Fruit fly (Drosophila melanogaster) whole organism: ENCODE data around the gene Muc4B.

ENCODE experiments used
- CG8478 ChIP-seq: fragments of >200 bp; optimal IDR thresholded peaks from 2 replicates; lab custom pipeline; 2018; ENCODE audit warnings: inconsistent platforms
- Dll ChIP-seq: fragments of >200 bp; optimal IDR thresholded peaks from 2 replicates; lab custom pipeline; 2017
- EcR ChIP-seq, 2 experiments: fragments of >200 bp; optimal IDR thresholded peaks; 2 replicates each; lab custom pipeline; 2017; ENCODE audit warnings: missing biosample characterization in 2 of 2, missing genetic modification characterization in 2 of 2, missing genetic modification reagents in 2 of 2
- pan ChIP-seq: fragments of >200 bp; optimal IDR thresholded peaks from 2 replicates; lab custom pipeline; 2017
- psq ChIP-seq: fragments of >200 bp; optimal IDR thresholded peaks from 2 replicates; lab custom pipeline; 2017
- usp ChIP-seq: fragments of >200 bp; optimal IDR thresholded peaks from 2 replicates; lab custom pipeline; 2017; ENCODE audit warnings: missing biosample characterization, missing genetic modification characterization, mixed read lengths

DNA sequence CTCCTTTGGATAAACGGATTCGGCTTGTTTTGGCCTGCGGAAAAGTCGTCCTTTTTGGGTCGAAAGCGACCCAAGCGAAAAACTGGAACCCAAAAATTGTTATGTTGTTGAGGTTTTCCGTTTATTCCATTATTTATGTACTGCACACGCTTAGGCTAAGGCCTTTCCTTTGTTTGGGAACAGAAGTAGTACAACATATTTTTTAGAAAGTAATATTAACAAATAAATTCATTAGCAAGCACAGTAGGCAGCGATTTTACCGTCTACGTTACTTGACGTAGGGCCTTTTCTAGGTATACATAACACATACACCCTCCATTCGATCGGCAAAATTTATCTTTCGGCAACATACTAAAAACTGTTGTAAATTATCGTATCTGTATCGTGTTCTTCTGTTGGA lies 22.5 kb upstream of the Muc4B start, which contains the start of gene CG15572:
- no peak for TF ChIP-seq EcR (GFP tag; optimal IDR thresholded peaks at IDR 0.05; lab: Kevin White, UChicago)
- no peak for TF ChIP-seq psq (lab: Kevin White, UChicago)
- no peak for TF ChIP-seq Dll (lab: Kevin White, UChicago)
- no peak for TF ChIP-seq pan (lab: Kevin White, UChicago)
- TF ChIP-seq CG8478 (lab: Kevin White, UChicago), result no peak
- no peak for TF ChIP-seq usp
